Worm (Caenorhabditis elegans) whole organism, L1 larva: ENCODE data around the gene C08G9.1.

Source experiments
- C34B4.2 ChIP-seq: sonication (generic microtip); optimal IDR thresholded peaks from 2 replicates; lab custom pipeline; 2017; ENCODE audit warnings: mild to moderate bottlenecking, missing genetic modification characterization, missing compliant biosample characterization
- F16B12.6 ChIP-seq: fragments of 150-350 bp; optimal IDR thresholded peaks from 2 replicates; lab custom pipeline; 2014; ENCODE audit warnings: missing biosample characterization, missing genetic modification characterization
- Y116A8C.19 ChIP-seq: sonication (generic microtip); optimal IDR thresholded peaks from 2 replicates; lab custom pipeline; 2016; ENCODE audit warnings: missing compliant biosample characterization, missing genetic modification characterization, borderline replicate concordance
- aha-1 ChIP-seq: fragments of 150-350 bp; optimal IDR thresholded peaks from 2 replicates; lab custom pipeline; 2014; ENCODE audit warnings: missing biosample characterization, missing genetic modification characterization
- ama-1 ChIP-seq: fragments of 150-350 bp; optimal IDR thresholded peaks from 2 replicates; lab custom pipeline; 2014
- ceh-63 ChIP-seq: fragments of 200-800 bp; sonication (Bioruptor generic); optimal IDR thresholded peaks from 2 replicates; lab custom pipeline; 2018; ENCODE audit warnings: mild to moderate bottlenecking, missing genetic modification characterization, missing compliant biosample characterization
- ceh-8 ChIP-seq: fragments of 200-800 bp; sonication (Bioruptor generic); optimal IDR thresholded peaks from 2 replicates; lab custom pipeline; 2018; ENCODE audit warnings: mild to moderate bottlenecking, missing genetic modification characterization, moderate library complexity, missing compliant biosample characterization
- ceh-88 ChIP-seq: fragments of 200-800 bp; sonication (Bioruptor generic); IDR thresholded peaks from 2 replicates; pipeline ENCODE4 v1.3.6; 2022; ENCODE audit warnings: missing genetic modification characterization, missing compliant biosample characterization
- ceh-90 ChIP-seq: sonication (generic microtip); optimal IDR thresholded peaks from 2 replicates; lab custom pipeline; 2016; ENCODE audit warnings: missing genetic modification characterization, missing compliant biosample characterization
- dpl-1 ChIP-seq, 3 experiments: fragments of 150-350 bp in 2 of 3; sonication (generic microtip) in 1 of 3; optimal IDR thresholded peaks; 2 replicates each; lab custom pipeline; 2014 to 2017; ENCODE audit warnings: missing biosample characterization in 3 of 3, missing genetic modification characterization in 3 of 3, missing genetic modification reagents in 3 of 3
- dsc-1 ChIP-seq: sonication (generic microtip); optimal IDR thresholded peaks from 2 replicates; lab custom pipeline; 2016; ENCODE audit warnings: mild to moderate bottlenecking, missing genetic modification characterization, missing compliant biosample characterization
- efl-3 ChIP-seq: fragments of 200-800 bp; sonication (Bioruptor generic); optimal IDR thresholded peaks from 2 replicates; lab custom pipeline; 2018; ENCODE audit warnings: mild to moderate bottlenecking, missing genetic modification characterization, missing compliant biosample characterization
- egl-13 ChIP-seq: sonication (generic microtip); optimal IDR thresholded peaks from 2 replicates; lab custom pipeline; 2016; ENCODE audit warnings: missing genotype, missing genetic modification reagents, missing genetic modification characterization, missing compliant biosample characterization
- egl-27 ChIP-seq, 2 experiments: fragments of 150-350 bp in 1 of 2; sonication (generic microtip); optimal IDR thresholded peaks; 3 replicates each; lab custom pipeline; 2017 to 2018; ENCODE audit warnings: missing biosample characterization in 2 of 2, missing genetic modification characterization in 2 of 2, missing genetic modification reagents in 2 of 2
- elt-3 ChIP-seq, 6 experiments: fragments of 150-350 bp in 1 of 6; sonication (generic microtip); optimal IDR thresholded peaks; 2 replicates each; lab custom pipeline; 2017 to 2018; ENCODE audit warnings: missing biosample characterization in 6 of 6, missing genetic modification characterization in 6 of 6, inconsistent platforms in 1 of 6
- fkh-8 ChIP-seq: sonication (generic microtip); optimal IDR thresholded peaks from 2 replicates; lab custom pipeline; 2016; ENCODE audit warnings: mild to moderate bottlenecking, missing genetic modification characterization, missing compliant biosample characterization
- grh-1 ChIP-seq: fragments of 200-800 bp; sonication (Bioruptor generic); IDR thresholded peaks from 2 replicates; pipeline ENCODE4 v1.3.6; 2022; ENCODE audit warnings: missing genetic modification reagents, missing genetic modification characterization, missing compliant biosample characterization
- hlh-4 ChIP-seq: sonication (generic microtip); optimal IDR thresholded peaks from 2 replicates; lab custom pipeline; 2016; ENCODE audit warnings: mild to moderate bottlenecking, missing genetic modification characterization, missing compliant biosample characterization
- hpl-2 ChIP-seq: fragments of 150-350 bp; optimal IDR thresholded peaks from 2 replicates; lab custom pipeline; 2014; ENCODE audit warnings: missing biosample characterization, missing genetic modification reagents, missing genetic modification characterization
- irx-1 ChIP-seq: sonication (generic microtip); optimal IDR thresholded peaks from 2 replicates; lab custom pipeline; 2016; ENCODE audit warnings: missing genetic modification characterization, missing compliant biosample characterization
- jun-1 ChIP-seq: fragments of 150-350 bp; optimal IDR thresholded peaks from 2 replicates; lab custom pipeline; 2014; ENCODE audit warnings: missing biosample characterization, missing genetic modification reagents, missing genetic modification characterization
- lin-13 ChIP-seq: fragments of 150-350 bp; optimal IDR thresholded peaks from 2 replicates; lab custom pipeline; 2014; ENCODE audit warnings: missing biosample characterization, missing genetic modification reagents, missing genetic modification characterization
- lin-35 ChIP-seq, 2 experiments: fragments of 150-350 bp; optimal IDR thresholded peaks; 2 replicates each; lab custom pipeline; 2014; ENCODE audit warnings: missing biosample characterization in 2 of 2, missing genetic modification characterization in 2 of 2, missing genetic modification reagents in 2 of 2
- lin-39 ChIP-seq: fragments of 150-350 bp; optimal IDR thresholded peaks from 2 replicates; lab custom pipeline; 2014; ENCODE audit warnings: missing biosample characterization, missing genetic modification reagents, missing genetic modification characterization
- lir-3 ChIP-seq: sonication (generic microtip); optimal IDR thresholded peaks from 2 replicates; lab custom pipeline; 2016; ENCODE audit warnings: mild to moderate bottlenecking, missing genetic modification characterization, moderate library complexity, missing compliant biosample characterization; ENCODE audit not compliant: poor library complexity
- lsy-2 ChIP-seq, 2 experiments: fragments of 150-350 bp; optimal IDR thresholded peaks; 2 replicates each; lab custom pipeline; 2014; ENCODE audit warnings: missing biosample characterization in 2 of 2, missing genetic modification characterization in 2 of 2
- mab-9 ChIP-seq: fragments of 200-800 bp; sonication (Bioruptor generic); IDR thresholded peaks from 2 replicates; pipeline ENCODE4 v1.3.6; 2022; ENCODE audit warnings: missing genetic modification reagents, missing genetic modification characterization, missing compliant biosample characterization
- mdl-1 ChIP-seq, 2 experiments: fragments of 150-350 bp; optimal IDR thresholded peaks; 2 replicates each; lab custom pipeline; 2014 to 2017; ENCODE audit warnings: missing biosample characterization in 2 of 2, missing genetic modification characterization in 2 of 2, inconsistent platforms in 1 of 2
- mef-2 ChIP-seq: fragments of 150-350 bp; optimal IDR thresholded peaks from 2 replicates; lab custom pipeline; 2014; ENCODE audit warnings: missing biosample characterization, missing genetic modification characterization
- nhr-12 ChIP-seq: sonication (generic microtip); optimal IDR thresholded peaks from 2 replicates; lab custom pipeline; 2017; ENCODE audit warnings: missing biosample characterization, missing genetic modification characterization
- nhr-47 ChIP-seq: sonication (generic microtip); optimal IDR thresholded peaks from 2 replicates; lab custom pipeline; 2016; ENCODE audit warnings: mild to moderate bottlenecking, missing genetic modification characterization, moderate library complexity, missing compliant biosample characterization
- nhr-71 ChIP-seq: sonication (generic microtip); optimal IDR thresholded peaks from 2 replicates; lab custom pipeline; 2016; ENCODE audit warnings: mild to moderate bottlenecking, missing genetic modification characterization, moderate library complexity, missing compliant biosample characterization
- nhr-76 ChIP-seq: sonication (generic microtip); optimal IDR thresholded peaks from 2 replicates; lab custom pipeline; 2017; ENCODE audit warnings: missing biosample characterization, missing genetic modification characterization
- nhr-77 ChIP-seq: fragments of 150-350 bp; optimal IDR thresholded peaks from 2 replicates; lab custom pipeline; 2014; ENCODE audit warnings: missing biosample characterization, missing genetic modification characterization
- nhr-84 ChIP-seq: sonication (generic microtip); optimal IDR thresholded peaks from 2 replicates; lab custom pipeline; 2017; ENCODE audit warnings: missing biosample characterization, missing genetic modification characterization
- nhr-85 ChIP-seq: sonication (generic microtip); peaks from one replicate; lab custom pipeline; 2016; ENCODE audit warnings: missing genetic modification characterization, inconsistent platforms, missing compliant biosample characterization
- nhr-90 ChIP-seq: sonication (generic microtip); optimal IDR thresholded peaks from 2 replicates; lab custom pipeline; 2016; ENCODE audit warnings: mild to moderate bottlenecking, missing genetic modification characterization, missing compliant biosample characterization; ENCODE audit not compliant: poor library complexity
- pag-3 ChIP-seq: sonication (generic microtip); optimal IDR thresholded peaks from 2 replicates; lab custom pipeline; 2017; ENCODE audit warnings: missing genetic modification characterization, mild to moderate bottlenecking, missing compliant biosample characterization, antibody characterized with exemption, borderline replicate concordance; ENCODE audit not compliant: insufficient read depth
- pax-3 ChIP-seq: fragments of 200-800 bp; sonication (Bioruptor generic); optimal IDR thresholded peaks from 2 replicates; lab custom pipeline; 2018; ENCODE audit warnings: mild to moderate bottlenecking, missing genetic modification characterization, moderate library complexity, missing compliant biosample characterization
- pqm-1 ChIP-seq: sonication (generic microtip); optimal IDR thresholded peaks from 3 replicates; lab custom pipeline; 2017; ENCODE audit warnings: missing biosample characterization, missing genetic modification characterization
- rnt-1 ChIP-seq: sonication (generic microtip); optimal IDR thresholded peaks from 2 replicates; lab custom pipeline; 2016; ENCODE audit warnings: mild to moderate bottlenecking, missing genetic modification characterization, moderate library complexity, missing compliant biosample characterization
- snu-23 ChIP-seq: sonication (generic microtip); optimal IDR thresholded peaks from 2 replicates; lab custom pipeline; 2016; ENCODE audit warnings: missing genetic modification characterization, missing compliant biosample characterization
- sptf-1 ChIP-seq: fragments of 150-350 bp; optimal IDR thresholded peaks from 2 replicates; lab custom pipeline; 2014; ENCODE audit warnings: missing biosample characterization, missing genetic modification characterization
- swsn-7 ChIP-seq: sonication (generic microtip); optimal IDR thresholded peaks from 2 replicates; lab custom pipeline; 2016; ENCODE audit warnings: missing genetic modification characterization, missing compliant biosample characterization
- tbx-2 ChIP-seq: sonication (generic microtip); optimal IDR thresholded peaks from 2 replicates; lab custom pipeline; 2016; ENCODE audit warnings: missing genetic modification characterization, missing compliant biosample characterization
- unc-130 ChIP-seq: fragments of 150-350 bp; optimal IDR thresholded peaks from 2 replicates; lab custom pipeline; 2017; ENCODE audit warnings: missing biosample characterization, missing genetic modification characterization, inconsistent platforms
- unc-86 ChIP-seq: sonication (generic microtip); optimal IDR thresholded peaks from 2 replicates; lab custom pipeline; 2016; ENCODE audit warnings: missing genetic modification characterization, missing compliant biosample characterization
- unc-98 ChIP-seq: fragments of 200-800 bp; sonication (Bioruptor generic); IDR thresholded peaks from 2 replicates; pipeline ENCODE4 v1.3.6; 2022; ENCODE audit warnings: missing genetic modification characterization, missing compliant biosample characterization
- zag-1 ChIP-seq: fragments of 150-350 bp; optimal IDR thresholded peaks from 2 replicates; lab custom pipeline; 2014; ENCODE audit warnings: missing biosample characterization, missing genetic modification characterization
- ztf-4 ChIP-seq: fragments of 150-350 bp; optimal IDR thresholded peaks from 2 replicates; lab custom pipeline; 2014; ENCODE audit warnings: missing biosample characterization, missing genetic modification characterization

The C08G9.1 gene

ce11 chrIV:7653198-7653597 is 5.4 kb upstream of the C08G9.1 start:
- TF ChIP-seq nhr-71 (tag; lab: Kevin White, UChicago) (no peak), swsn-7 (tag; lab: Kevin White, UChicago) (no peak), F16B12.6 (tag; lab: Kevin White, UChicago) (no peak), lir-3 (tag; lab: Kevin White, UChicago) (no peak), unc-86 (tag; lab: Kevin White, UChicago) (no peak), egl-27 (tag; optimal IDR thresholded peaks at IDR 0.05; lab: Kevin White, UChicago) (no peak), nhr-90 (tag; lab: Kevin White, UChicago) (no peak), irx-1 (no peak), nhr-77 (tag; lab: Kevin White, UChicago) (no peak), ceh-8 (GFP tag; lab: Kevin White, UChicago) (no peak), snu-23 (GFP tag; lab: Kevin White, UChicago) (no peak), fkh-8 (tag; lab: Kevin White, UChicago) (no peak), lin-35 (GFP tag; optimal IDR thresholded peaks at IDR 0.05; lab: Kevin White, UChicago) (no peak), nhr-84 (tag; lab: Kevin White, UChicago) (no peak), efl-3 (GFP tag; lab: Kevin White, UChicago) (no peak), unc-98 (GFP tag; lab: Robert Waterston, UW) (no peak), lin-13 (GFP tag; lab: Kevin White, UChicago) (no peak)

ce11 chrIV:7654212-7654778 is 4.3 kb upstream of the C08G9.1 start, which contains the start of gene nrde-4:
nrde-4 (minus strand) TSS chrIV:7654262.
- TF ChIP-seq unc-130 (tag; lab: Kevin White, UChicago): peak; percentile 34
- TF ChIP-seq ceh-63 (GFP tag; lab: Kevin White, UChicago): no peak
- peak; percentile 30 for TF ChIP-seq dsc-1
- TF ChIP-seq ceh-8 (GFP tag; lab: Kevin White, UChicago): no peak
- peak; percentile 70 for TF ChIP-seq pag-3 (tag; lab: Kevin White, UChicago)
- TF ChIP-seq mdl-1 (tag; optimal IDR thresholded peaks at IDR 0.05; lab: Kevin White, UChicago): peak in 1 of 2 experiments; percentile 8
- peak; percentile 69 to 76 (median 69) for TF ChIP-seq dpl-1 (GFP tag; optimal IDR thresholded peaks at IDR 0.05; lab: Kevin White, UChicago)
- TF ChIP-seq grh-1: no peak
- TF ChIP-seq Y116A8C.19 (tag; lab: Kevin White, UChicago): no peak
- TF ChIP-seq ztf-4: no peak
- peak; percentile 14 for TF ChIP-seq egl-13 (tag; lab: Kevin White, UChicago)
- TF ChIP-seq pqm-1 (tag; lab: Kevin White, UChicago): no peak
- TF ChIP-seq lin-39: no peak
- TF ChIP-seq hpl-2: no peak
- peak; percentile 88 for TF ChIP-seq rnt-1 (tag; lab: Kevin White, UChicago)
- peak; percentile 77 for TF ChIP-seq nhr-71 (tag; lab: Kevin White, UChicago)
- TF ChIP-seq aha-1 (tag; lab: Kevin White, UChicago): no peak
- TF ChIP-seq hlh-4: no peak
- TF ChIP-seq fkh-8 (tag; lab: Kevin White, UChicago): peak; percentile 66
- TF ChIP-seq snu-23 (GFP tag; lab: Kevin White, UChicago): peak; percentile 76
- TF ChIP-seq zag-1 (tag; lab: Kevin White, UChicago): no peak
- peak; percentile 22 for TF ChIP-seq jun-1 (tag; lab: Kevin White, UChicago)
- peak in 3 of 6 experiments; percentile 44 to 65 (median 61) for TF ChIP-seq elt-3 (tag; optimal IDR thresholded peaks at IDR 0.05; lab: Kevin White, UChicago)
- no peak for TF ChIP-seq sptf-1 (tag; lab: Kevin White, UChicago)
- TF ChIP-seq pax-3: no peak
- TF ChIP-seq nhr-12 (tag; lab: Kevin White, UChicago): no peak
- peak; percentile 53 to 86 for TF ChIP-seq lsy-2 (tag; optimal IDR thresholded peaks at IDR 0.05; lab: Kevin White, UChicago)
- TF ChIP-seq tbx-2 (tag; lab: Kevin White, UChicago): peak; percentile 50
- TF ChIP-seq ama-1: no peak
- TF ChIP-seq nhr-76: no peak
- TF ChIP-seq nhr-85: peak; percentile 73
- TF ChIP-seq ceh-90: no peak
- no peak for TF ChIP-seq mef-2 (tag; lab: Kevin White, UChicago)
- TF ChIP-seq nhr-84 (tag; lab: Kevin White, UChicago): no peak
- TF ChIP-seq C34B4.2 (tag; lab: Kevin White, UChicago): no peak
- TF ChIP-seq nhr-47: peak; percentile 61
- no peak for TF ChIP-seq ceh-88 (GFP tag; lab: Robert Waterston, UW)
- no peak for TF ChIP-seq mab-9
